Worm (Caenorhabditis elegans): ENCODE data around the gene ubc-22.

The ubc-22 gene

DNA sequence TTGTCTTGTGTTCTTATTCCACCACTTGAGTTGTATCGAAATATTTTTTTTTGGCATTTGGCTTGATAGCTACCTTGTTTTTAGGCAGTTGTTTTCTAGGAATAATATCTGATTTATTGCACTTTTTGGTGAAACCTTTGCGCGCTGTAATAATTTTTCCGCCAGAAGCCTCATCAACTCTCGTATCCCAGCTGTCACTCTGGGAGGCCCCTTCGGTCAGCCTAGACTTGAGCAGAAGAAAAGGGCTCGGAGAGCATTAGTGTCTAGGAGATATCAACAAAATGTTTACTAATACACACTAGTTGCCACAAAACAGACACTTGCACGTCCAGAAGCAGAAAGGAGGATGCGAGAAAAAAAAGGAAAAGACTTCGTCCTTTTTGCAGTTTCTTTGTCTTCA lies 19.9 kb upstream of the ubc-22 start:
- no peak for TF ChIP-seq tbx-37 (GFP tag; conservative IDR thresholded peaks at IDR 0.05)
- TF ChIP-seq hmg-4 (GFP tag; optimal IDR thresholded peaks at IDR 0.05): no peak
- no peak for TF ChIP-seq hnd-1 (tag; optimal IDR thresholded peaks at IDR 0.05)
- TF ChIP-seq hmbx-1 (tag; optimal IDR thresholded peaks at IDR 0.05): no peak
- no peak for TF ChIP-seq pes-1 (GFP tag; IDR thresholded peaks at IDR 0.05)
- no peak for TF ChIP-seq ceh-36 (tag; optimal IDR thresholded peaks at IDR 0.05)
- TF ChIP-seq tbx-11 (GFP tag; IDR thresholded peaks at IDR 0.05): no peak
- TF ChIP-seq ets-7 (tag; optimal IDR thresholded peaks at IDR 0.05): no peak
- TF ChIP-seq aly-1 (tag; optimal IDR thresholded peaks at IDR 0.05): no peak

DNA sequence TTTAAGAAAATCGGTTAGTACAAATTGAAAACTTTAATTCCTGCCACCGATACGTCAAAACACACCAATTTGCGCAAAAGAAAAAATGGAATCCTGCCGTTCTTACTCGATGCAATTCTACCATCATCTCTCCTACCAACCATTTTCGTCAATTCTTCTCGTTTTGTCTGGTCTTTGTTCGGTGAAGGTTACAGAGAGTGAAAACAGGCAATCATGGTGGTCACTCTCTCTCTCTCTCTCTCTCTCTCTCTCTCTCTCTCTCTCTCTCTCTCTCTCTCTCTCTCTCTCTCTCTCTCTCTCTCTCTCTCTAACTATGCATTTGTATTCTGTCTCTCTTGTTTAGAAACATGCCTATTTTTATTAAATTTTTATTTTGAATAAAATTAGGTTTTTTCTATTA lies 13.2 kb upstream of the ubc-22 start:
- TF ChIP-seq F13C5.2 (tag; optimal IDR thresholded peaks at IDR 0.05): no peak
- no peak for TF ChIP-seq ets-7 (tag; optimal IDR thresholded peaks at IDR 0.05)
- TF ChIP-seq ceh-36 (tag; optimal IDR thresholded peaks at IDR 0.05): no peak
- no peak for TF ChIP-seq tra-4 (tag; optimal IDR thresholded peaks at IDR 0.05)
- no peak for TF ChIP-seq B0310.2 (tag; optimal IDR thresholded peaks at IDR 0.05)
- TF ChIP-seq hmg-4 (GFP tag; optimal IDR thresholded peaks at IDR 0.05): no peak
- no peak for TF ChIP-seq sea-1 (GFP tag; conservative IDR thresholded peaks at IDR 0.05)
- no peak for TF ChIP-seq flt-1 (GFP tag; IDR thresholded peaks at IDR 0.05)
- no peak for TF ChIP-seq pes-1 (GFP tag; IDR thresholded peaks at IDR 0.05)
- TF ChIP-seq tbx-11 (GFP tag; IDR thresholded peaks at IDR 0.05): no peak
- no peak for TF ChIP-seq scrt-1 (GFP tag; IDR thresholded peaks at IDR 0.05)
- TF ChIP-seq ceh-13 (GFP tag; optimal IDR thresholded peaks at IDR 0.05): no peak
- no peak for TF ChIP-seq aly-1 (tag; optimal IDR thresholded peaks at IDR 0.05)
- TF ChIP-seq ama-1 (optimal IDR thresholded peaks at IDR 0.05): no peak
- TF ChIP-seq hnd-1 (tag; optimal IDR thresholded peaks at IDR 0.05): no peak
- no peak for TF ChIP-seq tbx-37 (GFP tag; conservative IDR thresholded peaks at IDR 0.05)
- no peak for TF ChIP-seq hmbx-1 (tag; optimal IDR thresholded peaks at IDR 0.05)

- TF ChIP-seq tbx-37 (GFP tag; conservative IDR thresholded peaks at IDR 0.05): no peak
- no peak for TF ChIP-seq hmbx-1 (tag; optimal IDR thresholded peaks at IDR 0.05)
- TF ChIP-seq ceh-36 (tag; optimal IDR thresholded peaks at IDR 0.05): no peak
- TF ChIP-seq hnd-1 (tag; optimal IDR thresholded peaks at IDR 0.05): no peak
- TF ChIP-seq B0310.2 (tag; optimal IDR thresholded peaks at IDR 0.05): no peak
- no peak for TF ChIP-seq scrt-1 (GFP tag; IDR thresholded peaks at IDR 0.05)
- TF ChIP-seq sea-1 (GFP tag; conservative IDR thresholded peaks at IDR 0.05): no peak
Observed at ce11 chrX:8879349-8879748, 10.4 kb upstream of the ubc-22 start, which contains the start of gene C06E2.2. Gene C06E2.2, plus strand, starts transcription at chrX:8879649.

ce11 chrX:8878709-8879108 lies 9.7 kb upstream of the ubc-22 start:
- TF ChIP-seq tra-4 (tag; optimal IDR thresholded peaks at IDR 0.05) (no peak), ceh-13 (GFP tag; optimal IDR thresholded peaks at IDR 0.05) (no peak), sea-1 (GFP tag; conservative IDR thresholded peaks at IDR 0.05) (no peak), F13C5.2 (tag; optimal IDR thresholded peaks at IDR 0.05) (no peak), hmbx-1 (tag; optimal IDR thresholded peaks at IDR 0.05) (no peak), pes-1 (GFP tag; IDR thresholded peaks at IDR 0.05) (no peak), ama-1 (optimal IDR thresholded peaks at IDR 0.05) (no peak), hmg-4 (GFP tag; optimal IDR thresholded peaks at IDR 0.05) (no peak), flt-1 (GFP tag; IDR thresholded peaks at IDR 0.05) (no peak), hnd-1 (tag; optimal IDR thresholded peaks at IDR 0.05) (no peak), aly-1 (tag; optimal IDR thresholded peaks at IDR 0.05) (no peak), B0310.2 (tag; optimal IDR thresholded peaks at IDR 0.05) (no peak), tbx-37 (GFP tag; conservative IDR thresholded peaks at IDR 0.05) (no peak), ets-7 (tag; optimal IDR thresholded peaks at IDR 0.05) (no peak), scrt-1 (GFP tag; IDR thresholded peaks at IDR 0.05) (no peak)

DNA sequence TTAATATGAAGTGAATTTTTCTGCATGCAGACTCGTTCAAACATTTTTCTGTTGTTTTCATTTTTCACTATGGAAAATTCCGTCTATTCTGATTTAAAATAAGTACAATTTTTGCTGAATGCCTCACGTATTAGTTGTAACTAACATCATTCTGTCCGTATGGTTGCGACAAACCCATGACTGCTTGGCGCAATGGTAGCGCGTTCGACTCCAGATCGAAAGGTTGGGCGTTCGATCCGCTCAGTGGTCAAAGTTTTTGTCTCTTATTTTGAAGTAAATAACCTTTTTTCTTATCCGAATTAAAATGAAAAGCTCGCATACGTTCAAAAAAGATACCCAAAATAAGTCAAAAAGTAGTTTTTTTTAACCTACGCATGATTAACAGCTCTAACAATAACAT lies 8.2 kb upstream of the ubc-22 start:
- no peak for TF ChIP-seq tra-4 (tag; optimal IDR thresholded peaks at IDR 0.05)

ce11 chrX:8875867-8876266 lies 6.9 kb upstream of the ubc-22 start:
- no peak for TF ChIP-seq tbx-37 (GFP tag; conservative IDR thresholded peaks at IDR 0.05)
- TF ChIP-seq aly-1 (tag; optimal IDR thresholded peaks at IDR 0.05): no peak
- TF ChIP-seq F13C5.2 (tag; optimal IDR thresholded peaks at IDR 0.05): no peak
- no peak for TF ChIP-seq scrt-1 (GFP tag; IDR thresholded peaks at IDR 0.05)
- no peak for TF ChIP-seq ama-1 (optimal IDR thresholded peaks at IDR 0.05)
- no peak for TF ChIP-seq tbx-11 (GFP tag; IDR thresholded peaks at IDR 0.05)
- no peak for TF ChIP-seq tra-4 (tag; optimal IDR thresholded peaks at IDR 0.05)
- no peak for TF ChIP-seq hnd-1 (tag; optimal IDR thresholded peaks at IDR 0.05)
- no peak for TF ChIP-seq flt-1 (GFP tag; IDR thresholded peaks at IDR 0.05)
- TF ChIP-seq ceh-36 (tag; optimal IDR thresholded peaks at IDR 0.05): no peak
- TF ChIP-seq pes-1 (GFP tag; IDR thresholded peaks at IDR 0.05): no peak
- TF ChIP-seq ceh-13 (GFP tag; optimal IDR thresholded peaks at IDR 0.05): no peak
- TF ChIP-seq hmg-4 (GFP tag; optimal IDR thresholded peaks at IDR 0.05): no peak
- no peak for TF ChIP-seq sea-1 (GFP tag; conservative IDR thresholded peaks at IDR 0.05)
- TF ChIP-seq hmbx-1 (tag; optimal IDR thresholded peaks at IDR 0.05): no peak
- TF ChIP-seq ets-7 (tag; optimal IDR thresholded peaks at IDR 0.05): no peak
- TF ChIP-seq B0310.2 (tag; optimal IDR thresholded peaks at IDR 0.05): no peak

DNA sequence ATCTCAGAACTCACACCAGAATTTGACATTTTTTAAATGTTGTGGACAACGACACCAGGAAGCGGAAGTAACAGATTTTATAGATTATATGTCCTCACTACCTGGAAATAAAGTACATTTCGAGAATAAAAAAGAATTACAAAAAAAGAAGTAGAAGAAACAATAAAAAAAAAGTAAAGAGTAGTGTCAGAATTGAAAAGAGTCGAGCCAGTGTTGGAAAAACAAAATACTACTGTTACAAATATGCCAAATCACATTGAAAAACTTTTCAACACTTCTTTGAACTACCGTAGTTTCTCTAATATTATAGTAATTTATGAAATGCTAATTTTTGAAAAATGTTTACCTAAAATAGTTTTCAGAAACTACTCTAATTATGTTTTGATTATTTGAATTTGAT lies 5.8 kb upstream of the ubc-22 start, which contains the start of gene C06E2.1:
TSS of gene C06E2.1 (minus strand) at position 101 of the 400 bp plus-strand sequence.
- TF ChIP-seq pes-1 (GFP tag; IDR thresholded peaks at IDR 0.05) (no peak), hmg-4 (GFP tag; optimal IDR thresholded peaks at IDR 0.05) (no peak), aly-1 (tag; optimal IDR thresholded peaks at IDR 0.05) (no peak)

ce11 chrX:8866563-8866962 lies 2.4 kb downstream of the ubc-22 start, which contains the start of gene ins-9:
Gene ins-9, minus strand, starts transcription at chrX:8866663.
- TF ChIP-seq aly-1 (tag; optimal IDR thresholded peaks at IDR 0.05) (no peak), tbx-37 (GFP tag; conservative IDR thresholded peaks at IDR 0.05) (no peak), hmbx-1 (tag; optimal IDR thresholded peaks at IDR 0.05) (no peak), sea-1 (GFP tag; conservative IDR thresholded peaks at IDR 0.05) (no peak), ceh-13 (GFP tag; optimal IDR thresholded peaks at IDR 0.05) (no peak), hnd-1 (tag; optimal IDR thresholded peaks at IDR 0.05) (no peak), tra-4 (tag; optimal IDR thresholded peaks at IDR 0.05) (no peak), pes-1 (GFP tag; IDR thresholded peaks at IDR 0.05) (no peak), ets-7 (tag; optimal IDR thresholded peaks at IDR 0.05) (no peak), ceh-36 (tag; optimal IDR thresholded peaks at IDR 0.05) (no peak), tbx-11 (GFP tag; IDR thresholded peaks at IDR 0.05) (no peak), B0310.2 (tag; optimal IDR thresholded peaks at IDR 0.05) (no peak), F13C5.2 (tag; optimal IDR thresholded peaks at IDR 0.05) (no peak), scrt-1 (GFP tag; IDR thresholded peaks at IDR 0.05) (no peak), hmg-4 (GFP tag; optimal IDR thresholded peaks at IDR 0.05) (no peak), ama-1 (optimal IDR thresholded peaks at IDR 0.05) (no peak), flt-1 (GFP tag; IDR thresholded peaks at IDR 0.05) (no peak)
